Worm (Caenorhabditis elegans): ENCODE measurements around the gene F59E11.5.

F59E11.5 gene

DNA sequence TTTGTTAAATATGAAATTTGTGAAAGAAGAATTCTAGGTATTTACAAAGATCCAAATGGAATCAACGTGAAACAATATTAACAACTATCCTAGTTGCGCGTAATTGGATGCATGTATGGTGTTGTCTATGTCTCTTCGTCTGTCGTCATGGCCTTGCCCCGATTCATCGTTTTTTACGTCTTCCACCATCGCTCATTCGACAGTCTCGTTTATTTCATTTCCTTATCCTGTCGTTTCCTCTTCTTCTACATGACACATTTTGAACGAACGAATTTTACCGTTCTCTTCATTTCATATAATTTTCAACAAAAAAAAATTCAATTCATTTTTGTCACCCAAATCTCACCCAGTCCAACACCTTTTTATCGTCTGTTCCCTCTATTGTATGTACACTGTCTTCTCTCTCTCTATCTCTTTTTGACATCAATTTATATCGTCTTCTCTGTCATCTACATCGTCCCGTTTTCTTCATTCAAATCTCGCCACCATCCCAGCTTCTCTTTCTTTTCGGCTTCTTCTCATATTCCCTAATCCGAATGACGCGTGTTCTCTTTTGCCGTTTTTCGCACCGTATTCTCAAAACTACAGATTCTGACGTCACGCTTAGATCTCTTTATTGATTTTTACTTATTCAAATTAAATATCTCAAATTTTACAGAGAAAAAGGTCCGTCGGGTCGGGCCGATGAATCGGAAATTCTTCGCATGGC is 38.4 kb upstream of the F59E11.5 start, which contains the start of gene ttc-17:
ttc-17 (plus strand) TSS at position 659 of the 709 bp plus-strand sequence.
- TF ChIP-seq nhr-12 (tag; optimal IDR thresholded peaks at IDR 0.05) = no peak

DNA sequence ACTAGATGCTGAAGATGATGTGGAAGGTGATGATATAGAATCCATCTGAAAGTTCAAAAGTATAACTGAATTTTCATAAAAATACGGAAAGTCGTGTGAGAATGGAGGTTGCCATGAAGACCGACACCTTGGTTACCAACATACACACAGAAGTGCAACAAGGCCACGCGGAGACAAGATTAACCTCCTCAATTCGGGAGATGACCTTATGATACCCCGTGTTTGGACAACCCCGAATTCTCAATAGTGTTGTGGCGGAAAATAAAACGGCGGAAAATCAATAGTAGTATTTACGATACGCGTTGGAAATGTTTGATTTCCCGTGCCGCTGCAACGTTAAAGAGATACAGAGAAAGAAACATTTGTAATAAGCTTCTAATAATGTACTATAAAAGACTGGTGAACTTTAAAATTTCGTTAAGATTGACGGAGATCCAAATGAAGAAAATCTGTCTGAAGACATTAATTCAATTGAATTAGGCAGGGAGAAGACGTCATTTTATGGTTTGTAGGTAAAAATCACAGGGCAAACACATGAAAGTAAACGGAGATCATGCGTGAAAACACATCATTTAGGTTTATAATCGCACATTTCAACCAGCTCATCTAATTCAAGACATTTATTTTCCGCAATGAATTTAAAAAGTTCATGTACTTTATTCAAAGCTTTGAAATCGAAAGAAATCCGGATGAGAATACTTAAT is 30.7 kb upstream of the F59E11.5 start, which contains the start of gene nhr-44:
nhr-44 (minus strand) TSS at position 51 of the 704 bp plus-strand sequence.
- TF ChIP-seq unc-62 (GFP tag; optimal IDR thresholded peaks at IDR 0.05) (no peak), unc-55 (GFP tag; optimal IDR thresholded peaks at IDR 0.05) (no peak), nhr-129 (tag; optimal IDR thresholded peaks at IDR 0.05) (peak; percentile 23), alr-1 (tag; optimal IDR thresholded peaks at IDR 0.05) (no peak), zag-1 (tag; optimal IDR thresholded peaks at IDR 0.05) (no peak), nhr-21 (tag; optimal IDR thresholded peaks at IDR 0.05) (no peak), lin-39 (tag; optimal IDR thresholded peaks at IDR 0.05) (no peak), sma-3 (GFP tag; optimal IDR thresholded peaks at IDR 0.05) (no peak), C34F6.9 (tag; optimal IDR thresholded peaks at IDR 0.05) (no peak), crh-2 (tag; optimal IDR thresholded peaks at IDR 0.05) (no peak), nhr-23 (tag; optimal IDR thresholded peaks at IDR 0.05) (no peak), peb-1 (tag; optimal IDR thresholded peaks at IDR 0.05) (no peak), F13H6.1 (tag; optimal IDR thresholded peaks at IDR 0.05) (no peak), ZK546.5 (tag; optimal IDR thresholded peaks at IDR 0.05) (no peak), ceh-82 (tag; optimal IDR thresholded peaks at IDR 0.05) (no peak), nhr-10 (tag; optimal IDR thresholded peaks at IDR 0.05) (no peak), ztf-1 (GFP tag; conservative IDR thresholded peaks at IDR 0.05) (no peak), fos-1 (tag; optimal IDR thresholded peaks at IDR 0.05) (peak; percentile 14), nhr-77 (tag; optimal IDR thresholded peaks at IDR 0.05) (no peak), dmd-4 (tag; optimal IDR thresholded peaks at IDR 0.05) (no peak), lsy-2 (tag; optimal IDR thresholded peaks at IDR 0.05) (peak in 1 of 2 experiments; percentile 4), ztf-4 (tag; optimal IDR thresholded peaks at IDR 0.05) (no peak), sma-9 (GFP tag; optimal IDR thresholded peaks at IDR 0.05) (peak; percentile 15), sma-9 (tag; optimal IDR thresholded peaks at IDR 0.05) (no peak), nhr-25 (tag; optimal IDR thresholded peaks at IDR 0.05) (peak; percentile 43), nhr-11 (tag; optimal IDR thresholded peaks at IDR 0.05) (no peak)

DNA sequence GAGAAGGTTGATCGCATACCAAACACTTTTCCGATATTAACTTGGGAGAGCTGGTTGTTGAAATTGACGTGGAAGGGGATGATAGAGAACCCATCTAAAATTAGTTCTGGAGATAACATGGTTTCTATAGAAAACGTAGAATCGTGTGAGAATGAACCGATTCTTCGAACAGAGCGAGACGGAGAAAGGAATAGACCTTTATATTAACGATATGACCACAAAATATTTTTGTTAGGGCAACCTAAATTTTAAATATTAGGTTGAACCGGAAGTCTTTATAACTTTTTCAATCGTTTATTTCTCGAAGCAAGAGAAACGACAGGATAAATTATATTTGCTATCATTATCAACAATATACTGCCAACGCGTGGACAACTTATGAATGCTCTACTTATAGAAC is 28.8 kb upstream of the F59E11.5 start, which contains the start of gene nhr-219:
nhr-219 (minus strand) TSS at position 101 of the 400 bp plus-strand sequence.
- no peak for TF ChIP-seq mab-5 (tag; optimal IDR thresholded peaks at IDR 0.05)
- TF ChIP-seq C34F6.9 (tag; optimal IDR thresholded peaks at IDR 0.05) = no peak
- TF ChIP-seq nhr-12 (tag; optimal IDR thresholded peaks at IDR 0.05) = no peak
- no peak for TF ChIP-seq mdl-1 (tag; optimal IDR thresholded peaks at IDR 0.05)
- no peak for TF ChIP-seq nhr-23 (tag; optimal IDR thresholded peaks at IDR 0.05)

DNA sequence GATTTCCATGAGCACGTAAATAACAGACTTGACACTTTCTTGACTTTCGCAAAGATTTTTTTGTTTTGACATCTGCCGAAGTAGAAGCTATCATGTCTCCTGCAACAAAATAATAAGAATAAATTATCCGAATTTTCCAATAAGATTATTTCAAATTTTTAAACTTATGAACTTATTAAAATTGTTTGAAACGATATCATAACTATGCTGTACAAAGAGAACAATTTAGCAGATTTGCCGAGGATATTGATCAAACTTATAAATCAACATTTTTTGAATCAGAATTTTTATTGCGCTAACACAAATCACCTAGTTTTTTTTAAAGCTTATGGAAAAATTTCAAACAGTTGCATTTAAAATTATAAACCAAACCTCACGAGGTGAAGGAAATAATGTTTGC is 22.6 kb upstream of the F59E11.5 start, which contains the start of gene nhr-195:
nhr-195 (minus strand) TSS at position 101 of the 400 bp plus-strand sequence.
- TF ChIP-seq nhr-12 (tag; optimal IDR thresholded peaks at IDR 0.05) (no peak), lin-13 (GFP tag; optimal IDR thresholded peaks at IDR 0.05) (no peak), nhr-77 (tag; optimal IDR thresholded peaks at IDR 0.05) (no peak), ztf-4 (tag; optimal IDR thresholded peaks at IDR 0.05) (no peak), lin-11 (tag; optimal IDR thresholded peaks at IDR 0.05) (no peak), ama-1 (optimal IDR thresholded peaks at IDR 0.05) (no peak), snpc-4 (tag; optimal IDR thresholded peaks at IDR 0.05) (no peak), C34F6.9 (tag; optimal IDR thresholded peaks at IDR 0.05) (no peak), sma-3 (GFP tag; optimal IDR thresholded peaks at IDR 0.05) (no peak), ztf-11 (tag; optimal IDR thresholded peaks at IDR 0.05) (no peak), peb-1 (tag; optimal IDR thresholded peaks at IDR 0.05) (no peak), unc-62 (GFP tag; optimal IDR thresholded peaks at IDR 0.05) (no peak), F13H6.1 (tag; optimal IDR thresholded peaks at IDR 0.05) (no peak), Y55F3AM.14 (GFP tag; optimal IDR thresholded peaks at IDR 0.05) (no peak)

All from whole organism, L2 larva.